Fruit fly (Drosophila melanogaster): Measurements from ENCODE around the gene dbo.
A peak's percentile ranks its signal among the peaks of the same experiment; 100 is the strongest.

DNA sequence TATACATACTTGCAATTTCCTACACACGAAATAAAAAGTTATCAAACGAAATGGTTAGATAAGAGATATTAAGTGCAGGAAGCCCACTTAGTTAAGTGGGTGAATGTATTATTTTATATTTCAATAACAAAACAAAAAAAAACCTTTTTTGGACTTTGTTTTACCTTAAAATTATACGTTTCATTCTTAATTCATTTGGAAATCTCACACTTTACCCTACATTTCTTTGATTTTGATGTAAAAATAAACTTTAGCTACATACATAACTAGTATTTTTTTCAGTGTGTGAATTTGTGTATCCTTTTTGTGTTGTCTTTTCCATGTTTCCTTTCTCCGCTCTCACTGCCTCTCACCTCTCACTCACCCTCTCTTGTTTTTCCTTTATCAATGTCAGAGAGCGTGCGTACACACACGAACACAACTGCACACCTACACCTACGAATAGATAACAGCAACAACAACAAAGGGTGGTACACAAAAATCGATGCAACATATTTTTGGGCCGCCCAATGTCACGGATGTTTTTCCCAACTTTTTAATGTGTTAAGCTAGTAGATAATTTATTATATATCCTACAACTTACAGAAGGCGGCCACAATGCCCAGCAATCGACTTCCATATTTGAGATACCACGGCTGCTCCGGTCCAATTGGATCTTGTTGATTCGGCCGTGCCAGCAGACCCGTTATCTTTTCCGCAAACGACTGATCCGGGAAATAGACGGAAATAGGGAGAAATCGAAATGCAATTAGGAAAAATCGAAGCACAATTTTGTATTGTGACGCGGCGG lies 11.1 kb upstream of the dbo start:
- TF ChIP-seq CG12605 (GFP tag; IDR thresholded peaks at IDR 0.05), result peak; percentile 75
- peak; percentile 85 for TF ChIP-seq Pif1B (GFP tag; optimal IDR thresholded peaks at IDR 0.05)
- TF ChIP-seq CG9948 (tag; optimal IDR thresholded peaks at IDR 0.05), result peak; percentile 96
- peak; percentile 81 for TF ChIP-seq Ets98B (GFP tag; IDR thresholded peaks at IDR 0.05)
- peak; percentile 95 for TF ChIP-seq CG17806 (tag; optimal IDR thresholded peaks at IDR 0.05)
- TF ChIP-seq rn (GFP tag; IDR thresholded peaks at IDR 0.05), result peak; percentile 64
- no peak; the same call in 2 of the 3 replicates for TF ChIP-seq CG4496 (GFP tag; IDR thresholded peaks at IDR 0.05)
- peak; percentile 94 for TF ChIP-seq CG14655 (GFP tag; optimal IDR thresholded peaks at IDR 0.05)
- TF ChIP-seq EcR (GFP tag; optimal IDR thresholded peaks at IDR 0.05), result peak; percentile 30
- peak; percentile 65 for TF ChIP-seq gl (tag; optimal IDR thresholded peaks at IDR 0.05)
